Worm (Caenorhabditis elegans): ENCODE measurements around the gene K09G1.1.

The K09G1.1 gene

ce11 chrV:9549459-9549858 lies 33.9 kb upstream of the K09G1.1 start, which contains the start of gene nstp-10:
nstp-10 (minus strand) TSS chrV:9549836.
- TF ChIP-seq rec-8 (tag; optimal IDR thresholded peaks at IDR 0.05) (peak in 1 of 2 experiments; percentile 51), B0336.3 (GFP tag; IDR thresholded peaks at IDR 0.05) (peak; percentile 82), B0019.2 (GFP tag; conservative IDR thresholded peaks at IDR 0.05) (peak; percentile 98), ceh-91 (GFP tag; IDR thresholded peaks at IDR 0.05) (peak; percentile 96), ztf-22 (GFP tag; optimal IDR thresholded peaks at IDR 0.05) (no peak), ztf-26 (tag; optimal IDR thresholded peaks at IDR 0.05) (no peak), tbp1 (GFP tag; optimal IDR thresholded peaks at IDR 0.05) (peak; percentile 72), Y79H2A.3 (GFP tag; conservative IDR thresholded peaks at IDR 0.05) (peak; percentile 77; the same call in 1 of the 2 replicates), dox-1 (GFP tag; IDR thresholded peaks at IDR 0.05) (peak; percentile 97), snpc-1.3 (tag; optimal IDR thresholded peaks at IDR 0.05; ENCODE audit: insufficient read depth) (peak; percentile 94), F39B2.1 (GFP tag; IDR thresholded peaks at IDR 0.05) (peak; percentile 25; the same call in 1 of the 2 replicates), mcd-1 (GFP tag; IDR thresholded peaks at IDR 0.05) (peak; percentile 95), mel-28 (tag; optimal IDR thresholded peaks at IDR 0.05; ENCODE audit: borderline replicate concordance) (no peak), rcor-1 (GFP tag; IDR thresholded peaks at IDR 0.05) (peak; percentile 89), ztf-18 (tag; optimal IDR thresholded peaks at IDR 0.05) (peak; percentile 85), him-1 (tag; optimal IDR thresholded peaks at IDR 0.05) (peak; percentile 60), lsl-1 (GFP tag; optimal IDR thresholded peaks at IDR 0.05) (peak; percentile 98), hrde-1 (tag; optimal IDR thresholded peaks at IDR 0.05; ENCODE audit: borderline replicate concordance) (peak; percentile 26), snpc-3.4 (tag; optimal IDR thresholded peaks at IDR 0.05) (peak; percentile 88), D2030.7 (GFP tag; IDR thresholded peaks at IDR 0.05) (peak; percentile 97), ztf-28 (GFP tag; IDR thresholded peaks at IDR 0.05) (peak; percentile 77; the same call in 1 of the 2 replicates), nfyb-1 (GFP tag; IDR thresholded peaks at IDR 0.05) (peak; percentile 77), hsf-1 (GFP tag; IDR thresholded peaks at IDR 0.05) (peak; percentile 75; the same call in 1 of the 2 replicates), F23B12.7 (tag; optimal IDR thresholded peaks at IDR 0.05; ENCODE audit: insufficient read depth) (peak; percentile 85), lir-1 (GFP tag; conservative IDR thresholded peaks at IDR 0.05) (peak; percentile 71), Y95B8A.8 (GFP tag; IDR thresholded peaks at IDR 0.05) (peak; percentile 91), ztf-6 (GFP tag; IDR thresholded peaks at IDR 0.05) (no peak), lag-1 (GFP tag; IDR thresholded peaks at IDR 0.05) (no peak), Y53F4B.3 (GFP tag; IDR thresholded peaks at IDR 0.05) (peak; percentile 83), madf-3 (GFP tag; IDR thresholded peaks at IDR 0.05) (peak; percentile 91), atf-7 (tag; optimal IDR thresholded peaks at IDR 0.05) (no peak), lin-26 (GFP tag; IDR thresholded peaks at IDR 0.05) (peak; percentile 72; the same call in 1 of the 2 replicates), nhr-90 (tag; optimal IDR thresholded peaks at IDR 0.05) (no peak), hmg-1.2 (GFP tag; IDR thresholded peaks at IDR 0.05) (peak; percentile 69), hmg-20 (GFP tag; IDR thresholded peaks at IDR 0.05) (no peak), ekl-4 (GFP tag; IDR thresholded peaks at IDR 0.05) (peak; percentile 79), ztf-25 (GFP tag; IDR thresholded peaks at IDR 0.05) (0 out of 2 replicates have a peak, but pooled peaks have one; percentile 75), Y67H2A.10 (GFP tag; conservative IDR thresholded peaks at IDR 0.05) (peak; percentile 54; the same call in 1 of the 2 replicates), ets-4 (GFP tag; optimal IDR thresholded peaks at IDR 0.05) (no peak), athp-1 (tag; optimal IDR thresholded peaks at IDR 0.05) (peak; percentile 88), gei-17 (GFP tag; optimal IDR thresholded peaks at IDR 0.05) (no peak), sptf-2 (GFP tag; optimal IDR thresholded peaks at IDR 0.05) (peak; percentile 50), snpc-4 (GFP tag; optimal IDR thresholded peaks at IDR 0.05) (peak; percentile 59), snpc-4 (tag; optimal IDR thresholded peaks at IDR 0.05) (peak; percentile 60 to 78 (median 74)), ceh-40 (GFP tag; IDR thresholded peaks at IDR 0.05) (no peak), die-1 (tag; optimal IDR thresholded peaks at IDR 0.05) (no peak), cebp-1 (GFP tag; IDR thresholded peaks at IDR 0.05) (0 out of 2 replicates have a peak, but pooled peaks have one; percentile 17), cebp-1 (tag; optimal IDR thresholded peaks at IDR 0.05) (peak; percentile 48)

All from whole organism, young adult.